Worm (Caenorhabditis elegans) whole organism, L2 larva: Measurements from ENCODE around the gene med-2.

Experiments used
- ZK546.5 ChIP-seq: sonication (generic microtip); optimal IDR thresholded peaks from 2 replicates; lab custom pipeline; 2017; ENCODE audit warnings: missing biosample characterization, missing genetic modification characterization
- lin-13 ChIP-seq: fragments of 150-350 bp; optimal IDR thresholded peaks from 2 replicates; lab custom pipeline; 2014; ENCODE audit warnings: missing biosample characterization, missing genetic modification reagents, missing genetic modification characterization
- nhr-11 ChIP-seq: fragments of 150-350 bp; optimal IDR thresholded peaks from 2 replicates; lab custom pipeline; 2014; ENCODE audit warnings: missing biosample characterization, missing genetic modification characterization
- unc-62 ChIP-seq: fragments of 150-350 bp; optimal IDR thresholded peaks from 2 replicates; lab custom pipeline; 2014; ENCODE audit warnings: missing biosample characterization, missing genetic modification reagents, missing genetic modification characterization

DNA sequence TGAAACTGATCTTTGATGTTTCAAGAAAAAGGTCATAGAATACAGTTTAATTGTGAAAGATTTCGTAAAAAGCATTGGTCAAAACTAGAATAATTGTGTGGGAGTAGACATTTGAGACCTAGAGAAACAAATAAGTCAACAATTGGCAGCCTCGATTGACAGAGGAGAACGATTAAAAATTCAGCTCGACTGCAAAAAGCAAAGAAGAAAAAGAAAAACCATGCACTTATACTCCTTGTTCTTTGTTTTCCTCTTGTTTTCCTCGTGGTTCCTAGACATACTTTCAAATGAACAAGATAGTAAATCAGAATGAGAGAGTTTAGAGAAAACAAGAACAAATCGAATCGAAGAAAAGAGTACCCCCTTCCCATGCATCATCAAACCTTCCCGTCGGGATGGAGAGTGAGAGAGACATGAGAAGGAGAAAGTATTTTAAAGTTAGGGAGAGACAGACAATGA is 26.9 kb upstream of the med-2 start:
- TF ChIP-seq unc-62, result no peak
- no peak for TF ChIP-seq ZK546.5 (tag; lab: Kevin White, UChicago)
- no peak for TF ChIP-seq nhr-11 (tag; lab: Kevin White, UChicago)
- TF ChIP-seq lin-13, result no peak
